Fruit fly (Drosophila melanogaster) whole organism, embryonic: ENCODE results near the gene Obp99a.

ENCODE experiments used
- ATbp ChIP-seq: fragments of 200-800 bp; sonication (Bioruptor generic); optimal IDR thresholded peaks from 2 replicates; lab custom pipeline; 2017; ENCODE audit warnings: missing biosample characterization, mild to moderate bottlenecking, missing genetic modification characterization, missing genetic modification reagents
- Adf1 ChIP-seq: fragments of 200-800 bp; sonication (Bioruptor generic); IDR thresholded peaks from 2 replicates; pipeline ENCODE4 v1.3.6; 2022; ENCODE audit warnings: missing biosample characterization, missing genetic modification characterization
- Aef1 ChIP-seq: fragments of 200-800 bp; sonication (Bioruptor generic); IDR thresholded peaks from 3 replicates; pipeline ENCODE4 v1.3.6; 2022; ENCODE audit warnings: missing biosample characterization, missing genetic modification characterization
- Asciz ChIP-seq: fragments of 200-800 bp; sonication (Bioruptor generic); optimal IDR thresholded peaks from 2 replicates; lab custom pipeline; 2017; ENCODE audit warnings: missing biosample characterization, mild to moderate bottlenecking, missing genetic modification characterization, missing genetic modification reagents
- Bgb ChIP-seq: fragments of 200-800 bp; sonication (Bioruptor generic); IDR thresholded peaks from 2 replicates; pipeline ENCODE4 v1.3.6; 2022; ENCODE audit warnings: missing biosample characterization, missing genetic modification characterization; ENCODE audit not compliant: partially characterized antibody
- CG10267 ChIP-seq: fragments of 200-800 bp; sonication (Bioruptor generic); optimal IDR thresholded peaks from 2 replicates; lab custom pipeline; 2018; ENCODE audit warnings: missing biosample characterization, mild to moderate bottlenecking, missing genetic modification characterization, moderate library complexity
- CG10431 ChIP-seq: fragments of 200-800 bp; sonication (Bioruptor generic); optimal IDR thresholded peaks from 3 replicates; lab custom pipeline; 2018; ENCODE audit warnings: missing biosample characterization, mild to moderate bottlenecking, missing genetic modification characterization
- CG11093 ChIP-seq: fragments of 200-800 bp; sonication (Bioruptor generic); IDR thresholded peaks from 3 replicates; pipeline ENCODE4 v1.3.6; 2022; ENCODE audit warnings: missing biosample characterization, missing genetic modification characterization
- CG11247 ChIP-seq: fragments of 200-800 bp; sonication (Bioruptor generic); IDR thresholded peaks from 2 replicates; pipeline ENCODE4 v1.3.6; 2022; ENCODE audit warnings: missing biosample characterization, missing genetic modification characterization
- CG11696 ChIP-seq: fragments of 200-800 bp; sonication (Bioruptor generic); IDR thresholded peaks from 2 replicates; pipeline ENCODE4 v1.3.6; 2022; ENCODE audit warnings: missing biosample characterization, missing genetic modification characterization
- CG12391 ChIP-seq: fragments of 200-800 bp; sonication (Bioruptor generic); optimal IDR thresholded peaks from 3 replicates; lab custom pipeline; 2018; ENCODE audit warnings: missing biosample characterization, mild to moderate bottlenecking, missing genetic modification characterization, moderate library complexity
- CG14710 ChIP-seq: fragments of 200-800 bp; sonication (Bioruptor generic); optimal IDR thresholded peaks from 3 replicates; lab custom pipeline; 2019; ENCODE audit warnings: missing biosample characterization, mild to moderate bottlenecking, missing genetic modification characterization, moderate library complexity
- CG14965 ChIP-seq: fragments of 200-800 bp; sonication (Bioruptor generic); optimal IDR thresholded peaks from 2 replicates; lab custom pipeline; 2016; ENCODE audit warnings: missing biosample characterization, missing genetic modification characterization, borderline replicate concordance
- CG2199 ChIP-seq: fragments of 200-800 bp; sonication (Bioruptor generic); IDR thresholded peaks from 3 replicates; pipeline ENCODE4 v1.3.6; 2022; ENCODE audit warnings: missing biosample characterization, missing genetic modification characterization
- CG2678 ChIP-seq: fragments of 200-800 bp; sonication (Bioruptor generic); optimal IDR thresholded peaks from 3 replicates; lab custom pipeline; 2019; ENCODE audit warnings: missing biosample characterization, mild to moderate bottlenecking, missing genetic modification characterization, moderate library complexity
- CG31441 ChIP-seq: fragments of 200-800 bp; sonication (Bioruptor generic); IDR thresholded peaks from 2 replicates; pipeline ENCODE4 v1.3.6; 2022; ENCODE audit warnings: missing biosample characterization, missing genetic modification characterization
- CG3726 ChIP-seq: fragments of 200-800 bp; sonication (Bioruptor generic); IDR thresholded peaks from 3 replicates; pipeline ENCODE4, ENCODE4 v1.3.6; 2022; ENCODE audit warnings: missing biosample characterization, missing genetic modification characterization
- CG43689 ChIP-seq: fragments of 200-800 bp; sonication (Bioruptor generic); IDR thresholded peaks from 2 replicates; pipeline ENCODE4 v1.3.6; 2022; ENCODE audit warnings: missing biosample characterization, missing genetic modification characterization
- CG7745 ChIP-seq: fragments of 200-800 bp; sonication (Bioruptor generic); optimal IDR thresholded peaks from 2 replicates; lab custom pipeline; 2018; ENCODE audit warnings: missing biosample characterization, mild to moderate bottlenecking, missing genetic modification characterization, moderate library complexity
- CG7786 ChIP-seq: fragments of 200-800 bp; sonication (Bioruptor generic); optimal IDR thresholded peaks from 2 replicates; lab custom pipeline; 2016; ENCODE audit warnings: missing biosample characterization, missing genetic modification characterization
- CG7839 ChIP-seq: fragments of 200-800 bp; sonication (Bioruptor generic); optimal IDR thresholded peaks from 3 replicates; lab custom pipeline; 2018; ENCODE audit warnings: missing biosample characterization, mild to moderate bottlenecking, missing genetic modification characterization, moderate library complexity
- CG9876 ChIP-seq: fragments of 200-800 bp; sonication (Bioruptor generic); optimal IDR thresholded peaks from 2 replicates; lab custom pipeline; 2016; ENCODE audit warnings: missing biosample characterization, missing genetic modification characterization
- E2f2 ChIP-seq: fragments of 200-800 bp; sonication (Bioruptor generic); IDR thresholded peaks from 2 replicates; pipeline ENCODE4 v1.3.6; 2022; ENCODE audit warnings: missing biosample characterization, missing genetic modification characterization
- Eip74EF ChIP-seq, 2 experiments: fragments of 200-800 bp in 1 of 2; fragments of >200 bp in 1 of 2; sonication (Bioruptor generic) in 1 of 2; optimal IDR thresholded peaks; 2 replicates each; lab custom pipeline; 2017 to 2019; ENCODE audit warnings: missing biosample characterization in 2 of 2, missing genetic modification characterization in 2 of 2, mild to moderate bottlenecking in 1 of 2, moderate library complexity in 1 of 2
- Ets97D ChIP-seq: fragments of 200-800 bp; sonication (Bioruptor generic); optimal IDR thresholded peaks from 3 replicates; lab custom pipeline; 2016; ENCODE audit warnings: missing biosample characterization, missing genetic modification characterization
- Hey ChIP-seq: fragments of 200-800 bp; sonication (Bioruptor generic); optimal IDR thresholded peaks from 3 replicates; lab custom pipeline; 2018; ENCODE audit warnings: missing biosample characterization, mild to moderate bottlenecking, missing genetic modification characterization
- Meics ChIP-seq: fragments of 200-800 bp; sonication (Bioruptor generic); optimal IDR thresholded peaks from 2 replicates; lab custom pipeline; 2017; ENCODE audit warnings: missing biosample characterization, mild to moderate bottlenecking, missing genetic modification characterization
- NC2β ChIP-seq: fragments of 200-800 bp; sonication (Bioruptor generic); optimal IDR thresholded peaks from 2 replicates; lab custom pipeline; 2016; ENCODE audit warnings: missing biosample characterization, missing genetic modification characterization
- Nf-YB ChIP-seq: fragments of 200-800 bp; sonication (Bioruptor generic); optimal IDR thresholded peaks from 3 replicates; lab custom pipeline; 2019; ENCODE audit warnings: missing biosample characterization, mild to moderate bottlenecking, missing genetic modification characterization, moderate library complexity
- Opbp ChIP-seq: fragments of 200-800 bp; sonication (Bioruptor generic); IDR thresholded peaks from 3 replicates; pipeline ENCODE4 v1.3.6; 2022; ENCODE audit warnings: missing biosample characterization, missing genetic modification characterization; ENCODE audit not compliant: partially characterized antibody
- Stat92E ChIP-seq, 3 experiments: fragments of >200 bp in 2 of 3; fragments of 200-800 bp in 1 of 3; sonication (Bioruptor generic) in 1 of 3; optimal IDR thresholded peaks; 2 replicates each; lab custom pipeline; 2017 to 2019; ENCODE audit warnings: missing biosample characterization in 3 of 3, missing genetic modification characterization in 3 of 3, mild to moderate bottlenecking in 1 of 3, moderate library complexity in 1 of 3
- Xrp1 ChIP-seq: fragments of 200-800 bp; sonication (Bioruptor generic); IDR thresholded peaks from 2 replicates; pipeline ENCODE4 v1.3.6; 2022; ENCODE audit warnings: missing biosample characterization, missing genetic modification characterization
- aop ChIP-seq: fragments of 200-800 bp; sonication (Bioruptor generic); IDR thresholded peaks from 2 replicates; pipeline ENCODE4 v1.3.6; 2022; ENCODE audit warnings: missing biosample characterization, missing genetic modification characterization
- bcd ChIP-seq: fragments of 200-800 bp; sonication (Bioruptor generic); optimal IDR thresholded peaks from 2 replicates; lab custom pipeline; 2017; ENCODE audit warnings: missing biosample characterization, mild to moderate bottlenecking, missing genetic modification characterization
- eve ChIP-seq, 2 experiments: fragments of >200 bp; optimal IDR thresholded peaks; 2 replicates each; lab custom pipeline; 2017; ENCODE audit warnings: missing biosample characterization in 2 of 2, missing genetic modification characterization in 2 of 2
- fd3F ChIP-seq: fragments of 200-800 bp; sonication (Bioruptor generic); optimal IDR thresholded peaks from 2 replicates; lab custom pipeline; 2018; ENCODE audit warnings: missing biosample characterization, mild to moderate bottlenecking, missing genetic modification characterization, moderate library complexity
- gcm2 ChIP-seq: fragments of 200-800 bp; sonication (Bioruptor generic); optimal IDR thresholded peaks from 2 replicates; lab custom pipeline; 2016; ENCODE audit warnings: missing biosample characterization, missing genetic modification characterization
- kni ChIP-seq: fragments of 200-800 bp; sonication (Bioruptor generic); optimal IDR thresholded peaks from 3 replicates; lab custom pipeline; 2017; ENCODE audit warnings: mild to moderate bottlenecking, missing biosample characterization, missing genetic modification reagents, missing genetic modification characterization
- knrl ChIP-seq: fragments of 200-800 bp; sonication (Bioruptor generic); IDR thresholded peaks from 3 replicates; pipeline ENCODE4 v1.3.6; 2022; ENCODE audit warnings: missing biosample characterization, missing genetic modification characterization; ENCODE audit not compliant: partially characterized antibody
- mirr ChIP-seq: fragments of 200-800 bp; sonication (Bioruptor generic); optimal IDR thresholded peaks from 3 replicates; lab custom pipeline; 2018; ENCODE audit warnings: missing biosample characterization, mild to moderate bottlenecking, missing genetic modification characterization
- p53 ChIP-seq: fragments of 200-800 bp; sonication (Bioruptor generic); optimal IDR thresholded peaks from 2 replicates; lab custom pipeline; 2016; ENCODE audit warnings: missing biosample characterization, missing genetic modification characterization
- pum ChIP-seq: fragments of 200-800 bp; sonication (Bioruptor generic); optimal IDR thresholded peaks from 2 replicates; lab custom pipeline; 2016; ENCODE audit warnings: missing biosample characterization, missing genetic modification characterization
- sens ChIP-seq: fragments of 200-800 bp; sonication (Bioruptor generic); peaks from one replicate; lab custom pipeline; 2016; ENCODE audit warnings: missing biosample characterization, missing genetic modification characterization
- seq ChIP-seq: fragments of 200-800 bp; sonication (Bioruptor generic); IDR thresholded peaks from 2 replicates; pipeline ENCODE4 v1.3.6; 2022; ENCODE audit warnings: missing biosample characterization, missing genetic modification characterization
- sna ChIP-seq: fragments of 200-800 bp; sonication (Bioruptor generic); IDR thresholded peaks from 2 replicates; pipeline ENCODE4 v1.3.6; 2022; ENCODE audit warnings: missing biosample characterization, missing genetic modification characterization; ENCODE audit not compliant: partially characterized antibody
- tgo ChIP-seq: fragments of 200-800 bp; sonication (Bioruptor generic); IDR thresholded peaks from 3 replicates; pipeline ENCODE4 v1.3.6; 2022; ENCODE audit warnings: missing biosample characterization, missing genetic modification characterization
- trh ChIP-seq: fragments of 200-800 bp; sonication (Bioruptor generic); optimal IDR thresholded peaks from 2 replicates; lab custom pipeline; 2016; ENCODE audit warnings: missing biosample characterization, missing genetic modification characterization
- unpg ChIP-seq: fragments of 200-800 bp; sonication (Bioruptor generic); optimal IDR thresholded peaks from 3 replicates; lab custom pipeline; 2018; ENCODE audit warnings: missing biosample characterization, mild to moderate bottlenecking, missing genetic modification characterization, moderate library complexity
- vvl ChIP-seq: fragments of 200-800 bp; sonication (Bioruptor generic); IDR thresholded peaks from 2 replicates; pipeline ENCODE4 v1.3.6; 2022; ENCODE audit warnings: missing biosample characterization, missing genetic modification characterization

The Obp99a gene

DNA sequence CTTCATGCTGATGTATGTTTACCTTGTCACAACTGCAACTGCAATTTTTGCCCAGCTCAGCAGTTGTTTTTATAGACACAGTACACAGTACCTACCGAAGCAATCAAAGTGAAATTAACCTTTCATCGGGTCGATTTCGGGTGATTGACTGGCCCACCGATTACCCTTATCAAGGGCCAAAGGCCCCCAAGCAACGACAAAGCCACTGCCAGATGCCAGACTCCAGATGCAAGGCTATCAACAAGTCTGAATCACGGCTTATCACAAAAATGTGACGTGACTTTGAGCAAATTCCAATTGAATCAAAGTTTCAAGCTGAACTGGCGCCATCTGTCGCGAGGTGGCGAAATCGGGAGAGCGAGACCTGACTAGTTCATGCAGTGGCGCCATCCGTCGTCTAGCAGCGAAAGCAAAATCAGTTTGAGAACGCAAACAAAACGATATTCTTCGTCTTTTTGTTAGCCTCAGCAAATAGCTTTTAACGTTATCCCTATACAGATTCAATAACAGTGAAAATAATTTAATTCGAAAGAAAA, 45.4 kb downstream of the Obp99a start, which contains the start of gene Obp99b (continued):
- TF ChIP-seq Eip74EF (GFP tag; optimal IDR thresholded peaks at IDR 0.05; lab: Kevin White, UChicago) = no peak
- peak; percentile 35 for TF ChIP-seq gcm2 (GFP tag; lab: Kevin White, UChicago)
- peak; percentile 84 for TF ChIP-seq Asciz (GFP tag; lab: Kevin White, UChicago)
- peak; percentile 49 for TF ChIP-seq CG7745 (tag; lab: Kevin White, UChicago)
- TF ChIP-seq CG12391 = peak; percentile 29
- TF ChIP-seq CG11093 (GFP tag; lab: Robert Waterston, UW) = peak; percentile 56; the same call in 2 of the 3 replicates
- TF ChIP-seq CG14710 = peak; percentile 42
- peak; percentile 57 for TF ChIP-seq p53 (GFP tag; lab: Kevin White, UChicago)
- TF ChIP-seq CG10431 = peak; percentile 87
- TF ChIP-seq aop = peak; percentile 35; the same call in 1 of the 2 replicates
- no peak for TF ChIP-seq Ets97D (GFP tag; lab: Kevin White, UChicago)
- peak; percentile 73 for TF ChIP-seq Xrp1 (GFP tag; lab: Robert Waterston, UW)
- TF ChIP-seq mirr (GFP tag; lab: Kevin White, UChicago) = peak; percentile 88
- TF ChIP-seq fd3F (GFP tag; lab: Kevin White, UChicago) = peak; percentile 43
- peak; percentile 95 for TF ChIP-seq CG2199 (GFP tag; lab: Robert Waterston, UW)
- peak; percentile 71 for TF ChIP-seq CG43689
- peak; percentile 25 for TF ChIP-seq Adf1 (GFP tag; lab: Robert Waterston, UW)
- peak; percentile 68 for TF ChIP-seq tgo (GFP tag; lab: Robert Waterston, UW)
- TF ChIP-seq unpg = peak; percentile 80
- peak; percentile 87 for TF ChIP-seq CG11247
- no peak for TF ChIP-seq knrl (GFP tag; lab: Robert Waterston, UW)
- no peak for TF ChIP-seq sna (GFP tag; lab: Robert Waterston, UW)
- peak; percentile 46 for TF ChIP-seq CG10267 (tag; lab: Kevin White, UChicago)
- TF ChIP-seq E2f2 (GFP tag; lab: Robert Waterston, UW) = peak; percentile 40; the same call in 1 of the 2 replicates
- peak; percentile 53 for TF ChIP-seq CG31441 (GFP tag; lab: Robert Waterston, UW)
- TF ChIP-seq Meics (GFP tag; lab: Kevin White, UChicago) = peak; percentile 85
- peak; percentile 60 for TF ChIP-seq trh (GFP tag; lab: Kevin White, UChicago)
- TF ChIP-seq Aef1 (GFP tag; lab: Robert Waterston, UW) = peak; percentile 58; the same call in 1 of the 3 replicates
- TF ChIP-seq CG11696 = peak; percentile 61
- no peak for TF ChIP-seq eve (GFP tag; optimal IDR thresholded peaks at IDR 0.05; lab: Kevin White, UChicago)
- TF ChIP-seq ATbp (GFP tag; lab: Kevin White, UChicago) = peak; percentile 82
- TF ChIP-seq Opbp = no peak
- peak; percentile 89 for TF ChIP-seq vvl (GFP tag; lab: Robert Waterston, UW)
- TF ChIP-seq CG9876 (GFP tag; lab: Kevin White, UChicago) = peak; percentile 50
- peak; percentile 52 for TF ChIP-seq kni (GFP tag; lab: Kevin White, UChicago)
- peak; percentile 64; the same call in 1 of the 2 replicates for TF ChIP-seq seq
- no peak for TF ChIP-seq CG3726 (GFP tag; lab: Robert Waterston, UW)
- TF ChIP-seq NC2β = peak; percentile 82
- peak; percentile 55 for TF ChIP-seq CG2678 (tag; lab: Kevin White, UChicago)
- TF ChIP-seq CG14965 = peak; percentile 98
- no peak for TF ChIP-seq Bgb (GFP tag; lab: Robert Waterston, UW)
- peak; percentile 40 for TF ChIP-seq Nf-YB (GFP tag; lab: Kevin White, UChicago)
- no peak for TF ChIP-seq Stat92E (GFP tag; optimal IDR thresholded peaks at IDR 0.05; lab: Kevin White, UChicago)
- TF ChIP-seq Hey (tag; lab: Kevin White, UChicago) = peak; percentile 51
- peak; percentile 79 for TF ChIP-seq bcd (GFP tag; lab: Kevin White, UChicago)
- peak; percentile 98 for TF ChIP-seq sens (GFP tag; lab: Kevin White, UChicago)
- TF ChIP-seq CG7786 (GFP tag; lab: Kevin White, UChicago) = peak; percentile 55
- peak; percentile 68 for TF ChIP-seq pum (GFP tag; lab: Kevin White, UChicago)
- peak; percentile 74 for TF ChIP-seq CG7839 (tag; lab: Kevin White, UChicago)
